Worm (Caenorhabditis elegans) whole organism, early embryonic: ENCODE results near the gene ZK285.2.

Experiments used
- B0310.2 ChIP-seq: sonication (generic microtip); optimal IDR thresholded peaks from 2 replicates; lab custom pipeline; 2016; ENCODE audit warnings: mild to moderate bottlenecking, missing genetic modification characterization, missing compliant biosample characterization
- F13C5.2 ChIP-seq: sonication (generic microtip); optimal IDR thresholded peaks from 2 replicates; lab custom pipeline; 2017; ENCODE audit warnings: mild to moderate bottlenecking, missing genetic modification characterization, inconsistent platforms, missing compliant biosample characterization
- aly-1 ChIP-seq: sonication (generic microtip); optimal IDR thresholded peaks from 2 replicates; lab custom pipeline; 2016; ENCODE audit warnings: missing genetic modification characterization, missing compliant biosample characterization
- ama-1 ChIP-seq: fragments of 150-350 bp; optimal IDR thresholded peaks from 2 replicates; lab custom pipeline; 2014
- ceh-13 ChIP-seq: fragments of 200-800 bp; sonication (Bioruptor generic); optimal IDR thresholded peaks from 2 replicates; lab custom pipeline; 2018; ENCODE audit warnings: mild to moderate bottlenecking, missing genetic modification characterization, missing compliant biosample characterization
- ceh-36 ChIP-seq: sonication (generic microtip); optimal IDR thresholded peaks from 2 replicates; lab custom pipeline; 2016; ENCODE audit warnings: missing genetic modification characterization, inconsistent platforms, missing compliant biosample characterization
- ets-7 ChIP-seq: sonication (generic microtip); optimal IDR thresholded peaks from 2 replicates; lab custom pipeline; 2016; ENCODE audit warnings: missing genotype, missing genetic modification characterization, missing compliant biosample characterization
- flt-1 ChIP-seq: fragments of 200-800 bp; sonication (Bioruptor generic); IDR thresholded peaks from 2 replicates; pipeline ENCODE4 v1.3.6; 2022; ENCODE audit warnings: missing genetic modification characterization, missing compliant biosample characterization
- hmbx-1 ChIP-seq: sonication (generic microtip); optimal IDR thresholded peaks from 2 replicates; lab custom pipeline; 2016; ENCODE audit warnings: mild to moderate bottlenecking, missing genetic modification characterization, missing compliant biosample characterization
- hmg-4 ChIP-seq: fragments of 200-800 bp; sonication (Bioruptor generic); optimal IDR thresholded peaks from 2 replicates; lab custom pipeline; 2018; ENCODE audit warnings: mild to moderate bottlenecking, missing genetic modification characterization, missing compliant biosample characterization
- scrt-1 ChIP-seq: fragments of 200-800 bp; sonication (Bioruptor generic); IDR thresholded peaks from 2 replicates; pipeline ENCODE4 v1.3.6; 2022; ENCODE audit warnings: missing genetic modification characterization, missing compliant biosample characterization
- sea-1 ChIP-seq: fragments of 200-800 bp; sonication (Bioruptor generic); conservative IDR thresholded peaks from 2 replicates; pipeline ENCODE4 v1.3.6; 2022; ENCODE audit warnings: missing genetic modification characterization, missing compliant biosample characterization
- tbx-11 ChIP-seq: fragments of 200-800 bp; sonication (Bioruptor generic); IDR thresholded peaks from 2 replicates; pipeline ENCODE4 v1.3.6; 2022; ENCODE audit warnings: missing genetic modification characterization, missing compliant biosample characterization
- tbx-37 ChIP-seq: fragments of 200-800 bp; sonication (Bioruptor generic); conservative IDR thresholded peaks from 2 replicates; pipeline ENCODE4 v1.3.6; 2022; ENCODE audit warnings: missing genetic modification reagents, missing genetic modification characterization, missing compliant biosample characterization

DNA sequence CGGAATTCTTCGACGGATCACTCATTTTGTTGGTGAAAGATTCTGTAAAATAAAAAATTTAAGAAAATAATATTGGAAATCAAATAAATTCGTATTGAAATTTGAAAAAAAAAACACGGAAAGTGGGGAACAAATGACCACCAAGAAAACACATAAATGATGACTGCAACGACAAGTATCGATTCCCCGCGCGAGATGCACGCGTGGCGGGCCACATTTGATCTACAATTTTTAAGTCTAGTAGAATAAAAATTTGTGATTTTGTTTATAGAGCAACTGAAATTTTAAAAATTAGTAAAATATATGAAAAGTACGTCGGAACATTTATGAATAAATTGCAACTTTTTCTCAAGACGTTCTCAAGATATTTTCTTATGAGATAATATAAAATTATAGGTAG lies 8.4 kb downstream of the ZK285.2 start, which contains the start of gene F14H3.4:
- TF ChIP-seq hmg-4 (GFP tag; lab: Kevin White, UChicago) (no peak), ceh-36 (tag; lab: Kevin White, UChicago) (no peak), ama-1 (lab: Kevin White, UChicago) (no peak), flt-1 (GFP tag; lab: Robert Waterston, UW) (no peak), tbx-37 (no peak), ets-7 (tag; lab: Kevin White, UChicago) (no peak), aly-1 (tag; lab: Kevin White, UChicago) (no peak), F13C5.2 (tag; lab: Kevin White, UChicago) (no peak), scrt-1 (GFP tag; lab: Robert Waterston, UW) (no peak), tbx-11 (GFP tag; lab: Robert Waterston, UW) (no peak), B0310.2 (tag; lab: Kevin White, UChicago) (no peak), hmbx-1 (tag; lab: Kevin White, UChicago) (no peak), sea-1 (GFP tag; lab: Robert Waterston, UW) (no peak), ceh-13 (GFP tag; lab: Kevin White, UChicago) (no peak)
